Fruit fly (Drosophila melanogaster) whole organism, embryonic: ENCODE results near the gene Prosbeta6.
A peak's percentile ranks its signal among the peaks of the same experiment; 100 is the strongest.

Source experiments
- Ada2b ChIP-seq: fragments of 200-800 bp; sonication (Bioruptor generic); IDR thresholded peaks from 2 replicates; pipeline ENCODE4 v1.3.6; 2022; ENCODE audit warnings: missing biosample characterization, missing genetic modification characterization
- Atf-2 ChIP-seq: fragments of 200-800 bp; sonication (Bioruptor generic); optimal IDR thresholded peaks from 2 replicates; lab custom pipeline; 2016; ENCODE audit warnings: missing biosample characterization, missing genetic modification characterization
- C15 ChIP-seq: fragments of 200-800 bp; sonication (Bioruptor generic); IDR thresholded peaks from 3 replicates; pipeline ENCODE4 v1.3.6; 2022; ENCODE audit warnings: missing biosample characterization, missing genetic modification characterization
- CG10462 ChIP-seq: fragments of 200-800 bp; sonication (Bioruptor generic); optimal IDR thresholded peaks from 2 replicates; lab custom pipeline; 2016; ENCODE audit warnings: missing biosample characterization, missing genetic modification characterization
- CG11093 ChIP-seq: fragments of 200-800 bp; sonication (Bioruptor generic); IDR thresholded peaks from 3 replicates; pipeline ENCODE4 v1.3.6; 2022; ENCODE audit warnings: missing biosample characterization, missing genetic modification characterization
- CG11696 ChIP-seq: fragments of 200-800 bp; sonication (Bioruptor generic); IDR thresholded peaks from 2 replicates; pipeline ENCODE4 v1.3.6; 2022; ENCODE audit warnings: missing biosample characterization, missing genetic modification characterization
- CG1233 ChIP-seq: fragments of 200-800 bp; sonication (Bioruptor generic); optimal IDR thresholded peaks from 4 replicates; lab custom pipeline; 2018; ENCODE audit warnings: missing biosample characterization, mild to moderate bottlenecking, missing genetic modification characterization
- CG14710 ChIP-seq: fragments of 200-800 bp; sonication (Bioruptor generic); optimal IDR thresholded peaks from 3 replicates; lab custom pipeline; 2019; ENCODE audit warnings: missing biosample characterization, mild to moderate bottlenecking, missing genetic modification characterization, moderate library complexity
- CG16813 ChIP-seq: fragments of 200-800 bp; sonication (Bioruptor generic); IDR thresholded peaks from 3 replicates; pipeline ENCODE4 v1.3.6; 2022; ENCODE audit warnings: missing biosample characterization, missing genetic modification characterization; ENCODE audit not compliant: partially characterized antibody
- CG16815 ChIP-seq: fragments of 200-800 bp; sonication (Bioruptor generic); optimal IDR thresholded peaks from 3 replicates; lab custom pipeline; 2017; ENCODE audit warnings: missing biosample characterization, mild to moderate bottlenecking, missing genetic modification characterization
- CG18262 ChIP-seq: fragments of 200-800 bp; optimal IDR thresholded peaks from 3 replicates; lab custom pipeline; 2019; ENCODE audit warnings: missing biosample characterization, mild to moderate bottlenecking, missing genetic modification characterization, moderate library complexity
- CG30020 ChIP-seq: fragments of 200-800 bp; optimal IDR thresholded peaks from 2 replicates; lab custom pipeline; 2019; ENCODE audit warnings: missing biosample characterization, mild to moderate bottlenecking, missing genetic modification characterization, moderate library complexity
- CG31365 ChIP-seq: fragments of 200-800 bp; sonication (Bioruptor generic); optimal IDR thresholded peaks from 2 replicates; lab custom pipeline; 2018; ENCODE audit warnings: missing biosample characterization, mild to moderate bottlenecking, missing genetic modification characterization
- CG31388 ChIP-seq: fragments of 200-800 bp; sonication (Bioruptor generic); optimal IDR thresholded peaks from 2 replicates; lab custom pipeline; 2016; ENCODE audit warnings: missing biosample characterization, missing genetic modification characterization
- CG34224 ChIP-seq: fragments of 200-800 bp; sonication (Bioruptor generic); IDR thresholded peaks from 3 replicates; pipeline ENCODE4 v1.3.6; 2022; ENCODE audit warnings: missing biosample characterization, missing genetic modification characterization; ENCODE audit not compliant: partially characterized antibody
- CG4424 ChIP-seq: fragments of 200-800 bp; sonication (Bioruptor generic); optimal IDR thresholded peaks from 3 replicates; lab custom pipeline; 2016; ENCODE audit warnings: missing biosample characterization, missing genetic modification characterization
- CG6791 ChIP-seq: fragments of 200-800 bp; sonication (Bioruptor generic); IDR thresholded peaks from 3 replicates; pipeline ENCODE4 v1.3.6; 2022; ENCODE audit warnings: missing biosample characterization, missing genetic modification characterization; ENCODE audit not compliant: partially characterized antibody
- CG9609 ChIP-seq: fragments of 200-800 bp; sonication (Bioruptor generic); optimal IDR thresholded peaks from 3 replicates; lab custom pipeline; 2016; ENCODE audit warnings: missing biosample characterization, missing genetic modification characterization
- CG9932 ChIP-seq: fragments of 200-800 bp; sonication (Bioruptor generic); IDR thresholded peaks from 2 replicates; pipeline ENCODE4 v1.3.6; 2022; ENCODE audit warnings: missing biosample characterization, missing genetic modification characterization
- D19B ChIP-seq: fragments of 200-800 bp; sonication (Bioruptor generic); optimal IDR thresholded peaks from 2 replicates; lab custom pipeline; 2017; ENCODE audit warnings: missing biosample characterization, mild to moderate bottlenecking, missing genetic modification characterization
- Dfd ChIP-seq, 2 experiments: fragments of >200 bp; optimal IDR thresholded peaks; 2 replicates each; lab custom pipeline; 2017; ENCODE audit warnings: missing biosample characterization in 2 of 2, missing genetic modification characterization in 2 of 2
- GATAe ChIP-seq: fragments of 200-800 bp; sonication (Bioruptor generic); conservative IDR thresholded peaks from 2 replicates; pipeline ENCODE4 v1.3.6; 2022; ENCODE audit warnings: missing biosample characterization, missing genetic modification characterization
- HHEX ChIP-seq: fragments of 200-800 bp; sonication (Bioruptor generic); optimal IDR thresholded peaks from 3 replicates; lab custom pipeline; 2017; ENCODE audit warnings: missing biosample characterization, mild to moderate bottlenecking, missing genetic modification characterization, missing genetic modification reagents
- Hsf ChIP-seq: fragments of 200-800 bp; sonication (Bioruptor generic); optimal IDR thresholded peaks from 3 replicates; lab custom pipeline; 2016; ENCODE audit warnings: missing biosample characterization, missing genetic modification characterization
- MESR4 ChIP-seq: fragments of 200-800 bp; sonication (Bioruptor generic); optimal IDR thresholded peaks from 2 replicates; lab custom pipeline; 2018; ENCODE audit warnings: missing biosample characterization, mild to moderate bottlenecking, missing genetic modification characterization, moderate library complexity
- Max ChIP-seq: fragments of 200-800 bp; sonication (Bioruptor generic); optimal IDR thresholded peaks from 2 replicates; lab custom pipeline; 2016; ENCODE audit warnings: missing biosample characterization, mild to moderate bottlenecking, missing genetic modification characterization
- NC2α ChIP-seq: fragments of 200-800 bp; sonication (Bioruptor generic); optimal IDR thresholded peaks from 2 replicates; lab custom pipeline; 2016; ENCODE audit warnings: missing biosample characterization, missing genetic modification characterization
- NK7.1 ChIP-seq: fragments of 200-800 bp; sonication (Bioruptor generic); optimal IDR thresholded peaks from 3 replicates; lab custom pipeline; 2016; ENCODE audit warnings: missing biosample characterization, missing genetic modification characterization
- Neu2 ChIP-seq: fragments of 200-800 bp; sonication (Bioruptor generic); optimal IDR thresholded peaks from 3 replicates; lab custom pipeline; 2016; ENCODE audit warnings: missing biosample characterization, missing genetic modification characterization, borderline replicate concordance
- Nf-YA ChIP-seq: fragments of 200-800 bp; sonication (Bioruptor generic); IDR thresholded peaks from 2 replicates; pipeline ENCODE4 v1.3.6; 2022; ENCODE audit warnings: missing biosample characterization, missing genetic modification characterization
- Nf-YB ChIP-seq: fragments of 200-800 bp; sonication (Bioruptor generic); optimal IDR thresholded peaks from 3 replicates; lab custom pipeline; 2019; ENCODE audit warnings: missing biosample characterization, mild to moderate bottlenecking, missing genetic modification characterization, moderate library complexity
- Six4 ChIP-seq: fragments of 200-800 bp; sonication (Bioruptor generic); optimal IDR thresholded peaks from 2 replicates; lab custom pipeline; 2016; ENCODE audit warnings: missing biosample characterization, missing genetic modification characterization
- Sry-δ ChIP-seq: fragments of 200-800 bp; sonication (Bioruptor generic); optimal IDR thresholded peaks from 2 replicates; lab custom pipeline; 2016; ENCODE audit warnings: missing biosample characterization, missing genetic modification characterization
- Xrp1 ChIP-seq: fragments of 200-800 bp; sonication (Bioruptor generic); IDR thresholded peaks from 2 replicates; pipeline ENCODE4 v1.3.6; 2022; ENCODE audit warnings: missing biosample characterization, missing genetic modification characterization
- ac ChIP-seq: fragments of 200-800 bp; sonication (Bioruptor generic); optimal IDR thresholded peaks from 3 replicates; lab custom pipeline; 2017; ENCODE audit warnings: missing biosample characterization, mild to moderate bottlenecking, missing genetic modification characterization
- ato ChIP-seq: fragments of 200-800 bp; sonication (Bioruptor generic); IDR thresholded peaks from 2 replicates; pipeline ENCODE4 v1.3.6; 2022; ENCODE audit warnings: missing biosample characterization, missing genetic modification characterization; ENCODE audit not compliant: partially characterized antibody
- bsh ChIP-seq, 2 experiments: fragments of 200-800 bp; sonication (Bioruptor generic); optimal IDR thresholded peaks; 2 replicates each; lab custom pipeline; 2017 to 2018; ENCODE audit warnings: mild to moderate bottlenecking in 2 of 2, missing biosample characterization in 2 of 2, missing genetic modification characterization in 2 of 2, moderate library complexity in 1 of 2
- caup ChIP-seq: fragments of 200-800 bp; sonication (Bioruptor generic); optimal IDR thresholded peaks from 3 replicates; lab custom pipeline; 2017; ENCODE audit warnings: missing biosample characterization, mild to moderate bottlenecking, missing genetic modification characterization, moderate library complexity; ENCODE audit not compliant: severe bottlenecking
- chinmo ChIP-seq: fragments of 200-800 bp; sonication (Bioruptor generic); IDR thresholded peaks from 4 replicates; pipeline ENCODE4 v1.3.6; 2022; ENCODE audit warnings: missing biosample characterization, missing genetic modification characterization; ENCODE audit not compliant: partially characterized antibody
- croc ChIP-seq: fragments of 200-800 bp; sonication (Bioruptor generic); conservative IDR thresholded peaks from 3 replicates; pipeline ENCODE4 v1.3.6; 2022; ENCODE audit warnings: missing biosample characterization, missing genetic modification characterization
- eyg ChIP-seq: fragments of 200-800 bp; sonication (Bioruptor generic); optimal IDR thresholded peaks from 3 replicates; lab custom pipeline; 2016; ENCODE audit warnings: missing biosample characterization, missing genetic modification characterization
- fd96Cb ChIP-seq: fragments of 200-800 bp; sonication (Bioruptor generic); optimal IDR thresholded peaks from 2 replicates; lab custom pipeline; 2018; ENCODE audit warnings: missing biosample characterization, mild to moderate bottlenecking, missing genetic modification characterization, moderate library complexity
- insv ChIP-seq, 2 experiments: fragments of 200-800 bp; sonication (Bioruptor generic); optimal IDR thresholded peaks; 3 replicates each; lab custom pipeline; 2016 to 2018; ENCODE audit warnings: missing biosample characterization in 2 of 2, missing genetic modification characterization in 2 of 2
- klu ChIP-seq: fragments of 200-800 bp; sonication (Bioruptor generic); IDR thresholded peaks from 2 replicates; pipeline ENCODE4 v1.3.6; 2022; ENCODE audit warnings: missing biosample characterization, missing genetic modification characterization
- p53 ChIP-seq: fragments of 200-800 bp; sonication (Bioruptor generic); optimal IDR thresholded peaks from 2 replicates; lab custom pipeline; 2016; ENCODE audit warnings: missing biosample characterization, missing genetic modification characterization
- schlank ChIP-seq: fragments of 200-800 bp; sonication (Bioruptor generic); optimal IDR thresholded peaks from 2 replicates; lab custom pipeline; 2018; ENCODE audit warnings: missing biosample characterization, mild to moderate bottlenecking, missing genetic modification characterization
- sd ChIP-seq: fragments of 200-800 bp; sonication (Bioruptor generic); optimal IDR thresholded peaks from 3 replicates; lab custom pipeline; 2018; ENCODE audit warnings: missing biosample characterization, mild to moderate bottlenecking, missing genetic modification characterization, moderate library complexity
- slbo ChIP-seq: fragments of 200-800 bp; sonication (Bioruptor generic); IDR thresholded peaks from 2 replicates; pipeline ENCODE4 v1.3.6; 2022; ENCODE audit warnings: missing biosample characterization, missing genetic modification characterization
- slou ChIP-seq: fragments of 200-800 bp; sonication (Bioruptor generic); optimal IDR thresholded peaks from 3 replicates; lab custom pipeline; 2016; ENCODE audit warnings: missing biosample characterization, missing genetic modification characterization
- sr ChIP-seq: fragments of 200-800 bp; sonication (Bioruptor generic); IDR thresholded peaks from 3 replicates; pipeline ENCODE4 v1.3.6; 2022; ENCODE audit warnings: missing biosample characterization, missing genetic modification characterization
- stwl ChIP-seq: fragments of 200-800 bp; sonication (Bioruptor generic); optimal IDR thresholded peaks from 3 replicates; lab custom pipeline; 2018; ENCODE audit warnings: missing biosample characterization, mild to moderate bottlenecking, missing genetic modification characterization, moderate library complexity
- yki ChIP-seq: fragments of >200 bp; optimal IDR thresholded peaks from 3 replicates; lab custom pipeline; 2018

The Prosbeta6 gene

DNA sequence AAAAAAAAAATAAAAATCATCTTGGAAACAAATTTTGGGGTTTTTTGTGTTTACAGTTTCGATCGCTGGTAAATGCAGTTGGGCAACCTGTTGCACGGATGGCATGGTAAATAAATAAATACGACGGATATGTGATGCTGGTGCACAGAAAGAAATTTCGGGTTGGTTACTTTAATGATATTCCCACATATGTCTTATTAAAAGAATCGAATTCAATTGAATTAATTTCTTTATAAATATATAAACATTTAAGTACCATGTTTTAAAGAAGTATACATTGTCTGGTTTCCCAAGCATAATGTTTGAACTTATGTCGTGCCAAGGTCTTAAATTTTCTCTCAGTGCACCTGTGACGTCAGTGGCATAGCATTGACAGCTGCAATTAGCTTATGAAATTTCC is 42.7 kb downstream of the Prosbeta6 start (continued):
- TF ChIP-seq sd (tag; lab: Kevin White, UChicago), result no peak
- TF ChIP-seq MESR4 (GFP tag; lab: Kevin White, UChicago), result no peak
- peak; percentile 42 for TF ChIP-seq HHEX (GFP tag; lab: Kevin White, UChicago)
- TF ChIP-seq yki (lab: Kevin White, UChicago), result no peak
- no peak for TF ChIP-seq slou (GFP tag; lab: Kevin White, UChicago)
- TF ChIP-seq CG11093 (GFP tag; lab: Robert Waterston, UW), result no peak
- TF ChIP-seq D19B (GFP tag; lab: Kevin White, UChicago), result no peak
- peak; percentile 65 for TF ChIP-seq CG4424
- TF ChIP-seq NK7.1, result no peak
- peak; percentile 77 for TF ChIP-seq CG18262 (tag; lab: Kevin White, UChicago)
- no peak for TF ChIP-seq CG34224 (GFP tag; lab: Robert Waterston, UW)
- no peak for TF ChIP-seq schlank
- TF ChIP-seq Ada2b (GFP tag; lab: Robert Waterston, UW), result peak; percentile 56
- no peak for TF ChIP-seq ato (GFP tag; lab: Robert Waterston, UW)
- no peak for TF ChIP-seq GATAe
- no peak for TF ChIP-seq Nf-YA (GFP tag; lab: Robert Waterston, UW)
- peak; percentile 25 for TF ChIP-seq Hsf (GFP tag; lab: Kevin White, UChicago)
- TF ChIP-seq NC2α (GFP tag; lab: Kevin White, UChicago), result no peak
- no peak for TF ChIP-seq klu (GFP tag; lab: Robert Waterston, UW)
- peak; percentile 68 for TF ChIP-seq CG14710 (tag; lab: Kevin White, UChicago)
- TF ChIP-seq Max, result peak; percentile 20
- no peak for TF ChIP-seq CG9932 (GFP tag; lab: Robert Waterston, UW)
- TF ChIP-seq CG31365 (tag; lab: Kevin White, UChicago), result no peak
- peak; percentile 37 for TF ChIP-seq Nf-YB (GFP tag; lab: Kevin White, UChicago)
- TF ChIP-seq Atf-2 (GFP tag; lab: Kevin White, UChicago), result no peak
- TF ChIP-seq C15 (GFP tag; lab: Robert Waterston, UW), result no peak
- peak; percentile 32 for TF ChIP-seq CG30020 (tag; lab: Kevin White, UChicago)
- TF ChIP-seq CG16813, result no peak
- peak; percentile 10 for TF ChIP-seq CG16815
- TF ChIP-seq chinmo (GFP tag; lab: Robert Waterston, UW), result no peak
- TF ChIP-seq slbo (GFP tag; lab: Robert Waterston, UW), result peak; percentile 35
- TF ChIP-seq sr (GFP tag; lab: Robert Waterston, UW), result no peak
- TF ChIP-seq ac (GFP tag; lab: Kevin White, UChicago), result no peak
- 0 out of 3 replicates have a peak, but pooled peaks have one; percentile 33 for TF ChIP-seq croc (GFP tag; lab: Robert Waterston, UW)
- TF ChIP-seq CG11696 (GFP tag; lab: Robert Waterston, UW), result no peak
- peak; percentile 42 for TF ChIP-seq Six4 (GFP tag; lab: Kevin White, UChicago)
- TF ChIP-seq bsh (GFP tag; optimal IDR thresholded peaks at IDR 0.05; lab: Kevin White, UChicago), result peak in 1 of 2 experiments; percentile 84
- no peak for TF ChIP-seq insv (GFP tag; optimal IDR thresholded peaks at IDR 0.05; lab: Kevin White, UChicago)
- no peak for TF ChIP-seq caup (GFP tag; lab: Kevin White, UChicago)
- TF ChIP-seq Neu2, result no peak
- TF ChIP-seq p53 (GFP tag; lab: Kevin White, UChicago), result no peak
- TF ChIP-seq Sry-δ, result no peak
- peak; percentile 71 for TF ChIP-seq Xrp1
- TF ChIP-seq eyg (GFP tag; lab: Kevin White, UChicago), result no peak
- no peak for TF ChIP-seq CG9609
- no peak for TF ChIP-seq Dfd (GFP tag; optimal IDR thresholded peaks at IDR 0.05; lab: Kevin White, UChicago)
- peak; percentile 73 for TF ChIP-seq fd96Cb (tag; lab: Kevin White, UChicago)
- no peak for TF ChIP-seq CG6791 (GFP tag; lab: Robert Waterston, UW)
- TF ChIP-seq CG1233 (GFP tag; lab: Kevin White, UChicago), result peak; percentile 20
- TF ChIP-seq CG10462 (GFP tag; lab: Kevin White, UChicago), result no peak
- no peak for TF ChIP-seq CG31388 (GFP tag; lab: Kevin White, UChicago)
- TF ChIP-seq stwl, result no peak
